Fruit fly (Drosophila melanogaster) whole organism, embryonic: ENCODE measurements around the gene Sytbeta.

Source experiments
- Bteb2 ChIP-seq: fragments of 200-800 bp; sonication (Bioruptor generic); optimal IDR thresholded peaks from 2 replicates; lab custom pipeline; 2016; ENCODE audit warnings: missing biosample characterization, missing genetic modification characterization
- CG10321 ChIP-seq: fragments of 200-800 bp; sonication (Bioruptor generic); IDR thresholded peaks from 2 replicates; pipeline ENCODE4 v1.3.6; 2022; ENCODE audit warnings: missing biosample characterization, missing genetic modification characterization
- CG10366 ChIP-seq: fragments of 200-800 bp; sonication (Bioruptor generic); IDR thresholded peaks from 2 replicates; pipeline ENCODE4 v1.3.6; 2022; ENCODE audit warnings: missing biosample characterization, missing genetic modification characterization
- CG10565 ChIP-seq: fragments of 200-800 bp; sonication (Bioruptor generic); optimal IDR thresholded peaks from 3 replicates; lab custom pipeline; 2016; ENCODE audit warnings: missing biosample characterization, mild to moderate bottlenecking, missing genetic modification characterization
- CG11695 ChIP-seq: fragments of 200-800 bp; sonication (Bioruptor generic); IDR thresholded peaks from 3 replicates; pipeline ENCODE4 v1.3.6; 2022; ENCODE audit warnings: missing biosample characterization, missing genetic modification characterization
- CG13287 ChIP-seq: fragments of 200-800 bp; sonication (Bioruptor generic); IDR thresholded peaks from 2 replicates; pipeline ENCODE4 v1.3.6; 2022; ENCODE audit warnings: missing biosample characterization, missing genetic modification characterization; ENCODE audit not compliant: partially characterized antibody
- CG14014 ChIP-seq: fragments of 200-800 bp; sonication (Bioruptor generic); IDR thresholded peaks from 2 replicates; pipeline ENCODE4 v1.3.6; 2022; ENCODE audit warnings: missing biosample characterization, missing genetic modification characterization
- CG14965 ChIP-seq: fragments of 200-800 bp; sonication (Bioruptor generic); optimal IDR thresholded peaks from 2 replicates; lab custom pipeline; 2016; ENCODE audit warnings: missing biosample characterization, missing genetic modification characterization, borderline replicate concordance
- CG15269 ChIP-seq: fragments of 200-800 bp; sonication (Bioruptor generic); optimal IDR thresholded peaks from 2 replicates; lab custom pipeline; 2018; ENCODE audit warnings: missing biosample characterization, mild to moderate bottlenecking, missing genetic modification characterization, moderate library complexity
- CG16779 ChIP-seq: fragments of 200-800 bp; sonication (Bioruptor generic); IDR thresholded peaks from 2 replicates; pipeline ENCODE4 v1.3.6; 2022; ENCODE audit warnings: missing biosample characterization, missing genetic modification characterization
- CG17359 ChIP-seq: fragments of 200-800 bp; sonication (Bioruptor generic); optimal IDR thresholded peaks from 3 replicates; lab custom pipeline; 2018; ENCODE audit warnings: missing biosample characterization, mild to moderate bottlenecking, missing genetic modification characterization, moderate library complexity
- CG18476 ChIP-seq: fragments of 200-800 bp; sonication (Bioruptor generic); optimal IDR thresholded peaks from 2 replicates; lab custom pipeline; 2016; ENCODE audit warnings: missing biosample characterization, mild to moderate bottlenecking, missing genetic modification characterization
- CG18764 ChIP-seq: fragments of 200-800 bp; sonication (Bioruptor generic); optimal IDR thresholded peaks from 3 replicates; lab custom pipeline; 2016; ENCODE audit warnings: missing biosample characterization, missing genetic modification characterization
- CG32532 ChIP-seq: fragments of 200-800 bp; sonication (Bioruptor generic); IDR thresholded peaks from 2 replicates; pipeline ENCODE4 v1.3.6; 2022; ENCODE audit warnings: missing biosample characterization, missing genetic modification characterization
- CG3281 ChIP-seq: fragments of 200-800 bp; sonication (Bioruptor generic); optimal IDR thresholded peaks from 3 replicates; lab custom pipeline; 2017; ENCODE audit warnings: missing biosample characterization, mild to moderate bottlenecking, missing genetic modification characterization
- CG7987 ChIP-seq: fragments of 200-800 bp; sonication (Bioruptor generic); optimal IDR thresholded peaks from 2 replicates; lab custom pipeline; 2018; ENCODE audit warnings: missing biosample characterization, mild to moderate bottlenecking, missing genetic modification characterization, moderate library complexity
- Camta ChIP-seq: fragments of 200-800 bp; sonication (Bioruptor generic); optimal IDR thresholded peaks from 2 replicates; lab custom pipeline; 2016; ENCODE audit warnings: missing biosample characterization, missing genetic modification characterization
- Deaf1 ChIP-seq: fragments of 200-800 bp; optimal IDR thresholded peaks from 3 replicates; lab custom pipeline; 2019; ENCODE audit warnings: missing biosample characterization, mild to moderate bottlenecking, missing genetic modification characterization, moderate library complexity
- Eip74EF ChIP-seq, 2 experiments: fragments of 200-800 bp in 1 of 2; fragments of >200 bp in 1 of 2; sonication (Bioruptor generic) in 1 of 2; optimal IDR thresholded peaks; 2 replicates each; lab custom pipeline; 2017 to 2019; ENCODE audit warnings: missing biosample characterization in 2 of 2, missing genetic modification characterization in 2 of 2, mild to moderate bottlenecking in 1 of 2, moderate library complexity in 1 of 2
- Elba2 ChIP-seq: fragments of 200-800 bp; sonication (Bioruptor generic); optimal IDR thresholded peaks from 3 replicates; lab custom pipeline; 2016; ENCODE audit warnings: missing biosample characterization, missing genetic modification characterization
- Ets97D ChIP-seq: fragments of 200-800 bp; sonication (Bioruptor generic); optimal IDR thresholded peaks from 3 replicates; lab custom pipeline; 2016; ENCODE audit warnings: missing biosample characterization, missing genetic modification characterization
- H15 ChIP-seq: fragments of 200-800 bp; sonication (Bioruptor generic); IDR thresholded peaks from 3 replicates; pipeline ENCODE4 v1.3.6; 2022; ENCODE audit warnings: missing biosample characterization, missing genetic modification characterization
- HHEX ChIP-seq: fragments of 200-800 bp; sonication (Bioruptor generic); optimal IDR thresholded peaks from 3 replicates; lab custom pipeline; 2017; ENCODE audit warnings: missing biosample characterization, mild to moderate bottlenecking, missing genetic modification characterization, missing genetic modification reagents
- Hr51 ChIP-seq, 2 experiments: fragments of 200-800 bp; sonication (Bioruptor generic); optimal IDR thresholded peaks; 2 replicates in 1 of 2; 3 replicates in 1 of 2; lab custom pipeline; 2016 to 2018; ENCODE audit warnings: missing biosample characterization in 2 of 2, missing genetic modification characterization in 2 of 2, mild to moderate bottlenecking in 1 of 2, moderate library complexity in 1 of 2
- Hsf ChIP-seq: fragments of 200-800 bp; sonication (Bioruptor generic); optimal IDR thresholded peaks from 3 replicates; lab custom pipeline; 2016; ENCODE audit warnings: missing biosample characterization, missing genetic modification characterization
- Nf-YB ChIP-seq: fragments of 200-800 bp; sonication (Bioruptor generic); optimal IDR thresholded peaks from 3 replicates; lab custom pipeline; 2019; ENCODE audit warnings: missing biosample characterization, mild to moderate bottlenecking, missing genetic modification characterization, moderate library complexity
- NfI ChIP-seq: fragments of 200-800 bp; sonication (Bioruptor generic); optimal IDR thresholded peaks from 3 replicates; lab custom pipeline; 2018; ENCODE audit warnings: missing biosample characterization, mild to moderate bottlenecking, missing genetic modification characterization, moderate library complexity
- ap ChIP-seq: fragments of 200-800 bp; sonication (Bioruptor generic); IDR thresholded peaks from 2 replicates; pipeline ENCODE4 v1.3.6; 2022; ENCODE audit warnings: missing biosample characterization, missing genetic modification characterization
- ara ChIP-seq: fragments of 200-800 bp; sonication (Bioruptor generic); IDR thresholded peaks from 2 replicates; pipeline ENCODE4 v1.3.6; 2022; ENCODE audit warnings: missing biosample characterization, missing genetic modification characterization
- crc ChIP-seq: fragments of 200-800 bp; sonication (Bioruptor generic); optimal IDR thresholded peaks from 2 replicates; lab custom pipeline; 2016; ENCODE audit warnings: missing biosample characterization, missing genetic modification characterization
- dmrt99B ChIP-seq: fragments of 200-800 bp; sonication (Bioruptor generic); optimal IDR thresholded peaks from 2 replicates; lab custom pipeline; 2018; ENCODE audit warnings: missing biosample characterization, mild to moderate bottlenecking, missing genetic modification characterization, moderate library complexity
- eyg ChIP-seq: fragments of 200-800 bp; sonication (Bioruptor generic); optimal IDR thresholded peaks from 3 replicates; lab custom pipeline; 2016; ENCODE audit warnings: missing biosample characterization, missing genetic modification characterization
- fd3F ChIP-seq: fragments of 200-800 bp; sonication (Bioruptor generic); optimal IDR thresholded peaks from 2 replicates; lab custom pipeline; 2018; ENCODE audit warnings: missing biosample characterization, mild to moderate bottlenecking, missing genetic modification characterization, moderate library complexity
- fd64A ChIP-seq: fragments of 200-800 bp; sonication (Bioruptor generic); optimal IDR thresholded peaks from 3 replicates; lab custom pipeline; 2018; ENCODE audit warnings: missing biosample characterization, mild to moderate bottlenecking, missing genetic modification characterization
- grau ChIP-seq: fragments of 200-800 bp; optimal IDR thresholded peaks from 3 replicates; lab custom pipeline; 2019; ENCODE audit warnings: missing biosample characterization, mild to moderate bottlenecking, missing genetic modification characterization, moderate library complexity
- gsb ChIP-seq: fragments of 200-800 bp; sonication (Bioruptor generic); IDR thresholded peaks from 2 replicates; pipeline ENCODE4 v1.3.6; 2022; ENCODE audit warnings: missing biosample characterization, missing genetic modification characterization
- h ChIP-seq: fragments of >200 bp; optimal IDR thresholded peaks from 2 replicates; lab custom pipeline; 2017
- lmd ChIP-seq: fragments of 200-800 bp; sonication (Bioruptor generic); IDR thresholded peaks from 2 replicates; pipeline ENCODE4 v1.3.6; 2022; ENCODE audit warnings: missing biosample characterization, missing genetic modification characterization
- lov ChIP-seq, 2 experiments: fragments of 200-800 bp in 1 of 2; fragments of >200 bp in 1 of 2; sonication (Bioruptor generic) in 1 of 2; IDR thresholded peaks in 1 of 2; optimal IDR thresholded peaks in 1 of 2; 2 replicates in 1 of 2; 3 replicates in 1 of 2; pipeline versions ENCODE4 v1.3.6 to Lab custom; 2017 to 2022; ENCODE audit warnings: missing biosample characterization in 1 of 2, missing genetic modification characterization in 1 of 2
- maf-S ChIP-seq: fragments of 200-800 bp; sonication (Bioruptor generic); optimal IDR thresholded peaks from 2 replicates; lab custom pipeline; 2016; ENCODE audit warnings: missing biosample characterization, missing genetic modification characterization
- peb ChIP-seq: fragments of 200-800 bp; sonication (Bioruptor generic); IDR thresholded peaks from 2 replicates; pipeline ENCODE4 v1.3.6; 2022; ENCODE audit warnings: missing biosample characterization, missing genetic modification characterization
- slbo ChIP-seq: fragments of 200-800 bp; sonication (Bioruptor generic); IDR thresholded peaks from 2 replicates; pipeline ENCODE4 v1.3.6; 2022; ENCODE audit warnings: missing biosample characterization, missing genetic modification characterization
- sob ChIP-seq: fragments of 200-800 bp; sonication (Bioruptor generic); IDR thresholded peaks from 2 replicates; pipeline ENCODE4 v1.3.6; 2022; ENCODE audit warnings: missing biosample characterization, missing genetic modification characterization
- sr ChIP-seq: fragments of 200-800 bp; sonication (Bioruptor generic); IDR thresholded peaks from 3 replicates; pipeline ENCODE4 v1.3.6; 2022; ENCODE audit warnings: missing biosample characterization, missing genetic modification characterization
- tna ChIP-seq: fragments of 200-800 bp; sonication (Bioruptor generic); IDR thresholded peaks from 2 replicates; pipeline ENCODE4 v1.3.6; 2022; ENCODE audit warnings: missing biosample characterization, missing genetic modification characterization; ENCODE audit not compliant: partially characterized antibody

Gene Sytbeta

DNA sequence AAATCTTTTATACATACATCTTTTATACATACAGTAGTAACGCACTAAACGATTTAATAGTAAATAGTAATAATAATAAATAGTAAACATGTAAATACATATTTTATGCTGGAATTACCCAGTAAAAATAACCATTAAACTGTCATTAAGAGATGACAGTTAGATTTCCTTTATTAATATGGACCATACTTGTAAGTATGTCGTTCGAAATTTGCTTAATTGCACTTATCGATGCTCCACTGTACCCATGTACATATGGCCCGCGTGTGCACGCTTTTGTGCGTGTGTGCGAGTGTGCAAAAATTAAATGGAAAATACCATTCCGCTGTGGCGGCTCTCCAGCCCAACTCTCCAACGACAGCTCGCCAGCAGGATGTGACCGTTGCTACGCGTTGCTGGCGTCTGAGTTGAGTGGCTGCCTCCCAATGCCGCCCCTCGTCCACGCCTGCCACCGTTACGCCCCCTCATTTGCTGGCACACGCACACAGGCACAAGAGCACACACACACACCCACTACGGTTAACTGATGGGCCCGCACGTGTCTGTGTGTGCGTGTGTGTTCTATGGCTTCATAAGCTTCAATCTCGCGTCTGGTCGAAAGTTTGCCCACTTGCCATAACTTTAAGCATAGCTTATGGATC is 38.0 kb upstream of the Sytbeta start (continued):
- TF ChIP-seq ara: no peak
- TF ChIP-seq CG15269: no peak
- TF ChIP-seq maf-S (GFP tag; lab: Kevin White, UChicago): no peak
- no peak for TF ChIP-seq h (lab: Kevin White, UChicago)
- no peak for TF ChIP-seq CG17359 (tag; lab: Kevin White, UChicago)
- no peak for TF ChIP-seq crc
- no peak for TF ChIP-seq CG10565 (GFP tag; lab: Kevin White, UChicago)
- no peak for TF ChIP-seq HHEX
- peak; percentile 28; the same call in 1 of the 3 replicates for TF ChIP-seq CG11695 (GFP tag; lab: Robert Waterston, UW)
- no peak for TF ChIP-seq Nf-YB (GFP tag; lab: Kevin White, UChicago)
- TF ChIP-seq CG3281 (GFP tag; lab: Kevin White, UChicago): no peak
- peak; percentile 26 for TF ChIP-seq dmrt99B (tag; lab: Kevin White, UChicago)
- TF ChIP-seq tna (GFP tag; lab: Robert Waterston, UW): no peak
- TF ChIP-seq CG18764 (GFP tag; lab: Kevin White, UChicago): no peak
- TF ChIP-seq Elba2 (GFP tag; lab: Kevin White, UChicago): no peak
- TF ChIP-seq slbo (GFP tag; lab: Robert Waterston, UW): peak; percentile 24; the same call in 1 of the 2 replicates
- TF ChIP-seq CG14014 (GFP tag; lab: Robert Waterston, UW): no peak
- peak; percentile 78 for TF ChIP-seq sr (GFP tag; lab: Robert Waterston, UW)
- no peak for TF ChIP-seq fd64A (GFP tag; lab: Kevin White, UChicago)
- TF ChIP-seq Ets97D: no peak
- TF ChIP-seq gsb (GFP tag; lab: Robert Waterston, UW): no peak
- TF ChIP-seq CG10321 (GFP tag; lab: Robert Waterston, UW): no peak
- TF ChIP-seq Hsf (GFP tag; lab: Kevin White, UChicago): no peak
- TF ChIP-seq CG10366: no peak
- no peak for TF ChIP-seq lov (optimal IDR thresholded peaks at IDR 0.05; lab: Kevin White, UChicago)
- no peak for TF ChIP-seq lov (GFP tag; IDR thresholded peaks at IDR 0.05; lab: Robert Waterston, UW)
- TF ChIP-seq ap: no peak
- TF ChIP-seq CG16779 (GFP tag; lab: Robert Waterston, UW): no peak
- peak; percentile 78 for TF ChIP-seq grau (tag; lab: Kevin White, UChicago)
- TF ChIP-seq Hr51 (GFP tag; optimal IDR thresholded peaks at IDR 0.05; lab: Kevin White, UChicago): peak in 1 of 2 experiments; percentile 23
- TF ChIP-seq lmd (GFP tag; lab: Robert Waterston, UW): 0 out of 2 replicates have a peak, but pooled peaks have one; percentile 21
- TF ChIP-seq CG13287: no peak
- no peak for TF ChIP-seq CG32532 (GFP tag; lab: Robert Waterston, UW)
- TF ChIP-seq Camta (GFP tag; lab: Kevin White, UChicago): no peak
- no peak for TF ChIP-seq Deaf1 (tag; lab: Kevin White, UChicago)
- no peak for TF ChIP-seq Eip74EF (GFP tag; optimal IDR thresholded peaks at IDR 0.05; lab: Kevin White, UChicago)
- 0 out of 3 replicates have a peak, but pooled peaks have one; percentile 35 for TF ChIP-seq H15 (GFP tag; lab: Robert Waterston, UW)
- TF ChIP-seq CG18476 (GFP tag; lab: Kevin White, UChicago): no peak
- TF ChIP-seq fd3F (GFP tag; lab: Kevin White, UChicago): no peak
- no peak for TF ChIP-seq CG7987 (GFP tag; lab: Kevin White, UChicago)
- no peak for TF ChIP-seq eyg (GFP tag; lab: Kevin White, UChicago)
- no peak for TF ChIP-seq peb (GFP tag; lab: Robert Waterston, UW)
- no peak for TF ChIP-seq CG14965 (GFP tag; lab: Kevin White, UChicago)
- 0 out of 2 replicates have a peak, but pooled peaks have one; percentile 15 for TF ChIP-seq sob
- no peak for TF ChIP-seq NfI (GFP tag; lab: Kevin White, UChicago)
- TF ChIP-seq Bteb2 (GFP tag; lab: Kevin White, UChicago): no peak
